Fruit fly (Drosophila melanogaster) S2 (cell line): ENCODE measurements around the gene CG11226.

ENCODE experiments used
- CG8478 ChIP-seq: fragments of >200 bp; optimal IDR thresholded peaks from 2 replicates; lab custom pipeline; 2018
- CTCF ChIP-seq, 2 experiments: fragments of >200 bp; optimal IDR thresholded peaks; 2 replicates each; lab custom pipeline; 2018

Gene CG11226

DNA sequence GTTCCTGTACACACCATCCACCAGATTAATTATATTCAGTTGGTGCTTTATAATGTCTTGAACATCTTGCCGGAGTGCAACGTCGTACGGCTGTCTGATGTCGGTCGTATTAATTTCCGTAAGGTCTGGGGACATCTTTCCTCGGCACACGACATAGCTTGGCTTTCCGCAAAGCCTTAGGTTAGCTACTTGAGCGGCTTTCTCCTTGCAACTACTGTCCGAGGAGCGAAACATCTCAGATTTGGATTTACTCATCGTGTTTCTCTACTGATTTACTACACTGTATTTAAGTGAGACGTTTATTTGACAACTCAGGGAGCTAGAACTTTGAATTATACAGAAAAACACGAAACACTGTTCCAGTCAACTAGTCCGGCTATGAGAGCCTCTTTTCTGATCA is at the start of gene CG11226, which contains the start of gene CG45428:
TSS of gene CG11226 (plus strand) at position 301 of the 400 bp plus-strand sequence.
TSS of gene CG45428 (minus strand) at position 303 of the 400 bp plus-strand sequence.
- TF ChIP-seq CTCF (optimal IDR thresholded peaks at IDR 0.05; lab: Kevin White, UChicago), result no peak
- no peak for TF ChIP-seq CG8478 (lab: Kevin White, UChicago)

DNA sequence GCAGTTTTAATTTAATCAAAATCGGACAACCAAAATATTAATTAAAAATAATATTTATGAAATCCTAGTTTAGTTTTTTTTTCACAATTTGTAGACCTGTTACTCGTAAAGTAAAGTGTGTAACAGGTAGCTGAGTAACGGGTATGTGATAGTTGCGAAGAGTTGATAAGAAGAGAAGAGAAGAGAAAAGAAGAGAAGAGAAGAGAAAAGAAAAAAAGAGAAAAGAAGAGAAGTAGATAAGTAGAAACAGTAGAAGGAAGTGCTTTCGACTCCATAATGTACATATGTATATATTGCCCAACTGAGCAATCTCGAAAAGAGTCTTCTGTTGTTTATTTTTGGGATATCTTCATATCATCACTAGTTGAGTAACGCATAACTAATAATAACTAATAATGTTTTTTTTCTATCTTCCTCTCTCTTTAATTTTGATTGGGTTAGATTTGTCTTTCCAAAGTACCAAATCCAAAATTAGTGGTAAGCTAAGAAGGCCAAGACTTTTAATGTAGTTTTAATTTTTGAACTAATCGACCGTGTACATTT is 48.9 kb upstream of the CG11226 start, which contains the start of gene CG14448:
TSS of gene CG14448 (plus strand) at position 493 of the 543 bp plus-strand sequence.
- TF ChIP-seq CTCF (optimal IDR thresholded peaks at IDR 0.05; lab: Kevin White, UChicago), result no peak
- TF ChIP-seq CG8478 (lab: Kevin White, UChicago), result no peak

DNA sequence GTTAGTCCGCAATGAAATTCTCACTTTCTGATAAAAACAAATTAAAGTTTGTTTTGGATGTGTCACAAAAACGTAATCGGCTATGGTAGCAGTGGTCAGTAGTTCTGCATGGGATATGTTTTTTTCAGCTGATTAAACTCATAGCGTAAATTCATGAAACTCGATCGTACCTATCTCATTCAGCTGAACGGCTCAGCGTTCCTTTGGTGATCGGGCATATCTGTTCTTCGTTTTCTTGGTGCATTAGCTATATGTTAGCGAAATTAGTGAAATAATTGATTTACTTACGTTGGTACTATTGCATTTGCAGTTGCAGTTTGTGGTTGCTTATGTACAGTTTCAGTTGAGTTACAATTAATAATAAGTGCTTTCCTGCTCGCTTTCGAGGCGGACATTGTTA is 45.2 kb upstream of the CG11226 start:
- no peak for TF ChIP-seq CTCF (optimal IDR thresholded peaks at IDR 0.05; lab: Kevin White, UChicago)
- TF ChIP-seq CG8478 (lab: Kevin White, UChicago), result no peak

DNA sequence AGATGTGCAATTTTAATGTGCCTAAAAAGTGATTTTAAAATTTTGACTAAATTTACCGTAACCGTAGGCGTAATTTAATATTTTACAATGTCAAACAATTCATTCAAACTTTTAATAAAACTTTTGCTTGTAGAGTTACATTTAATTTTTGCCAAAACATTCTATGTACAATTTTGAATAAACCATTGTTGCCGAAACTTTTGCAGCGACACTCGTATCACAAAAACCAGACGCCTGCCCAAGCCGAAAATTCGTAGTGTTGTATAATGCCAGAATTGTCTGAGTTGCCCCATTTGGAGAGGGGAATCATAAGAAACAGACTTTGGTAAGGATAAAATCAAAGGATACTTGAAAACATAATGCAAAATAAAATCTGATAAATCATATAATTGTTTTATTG is 41.3 kb upstream of the CG11226 start:
- no peak for TF ChIP-seq CTCF (optimal IDR thresholded peaks at IDR 0.05; lab: Kevin White, UChicago)

DNA sequence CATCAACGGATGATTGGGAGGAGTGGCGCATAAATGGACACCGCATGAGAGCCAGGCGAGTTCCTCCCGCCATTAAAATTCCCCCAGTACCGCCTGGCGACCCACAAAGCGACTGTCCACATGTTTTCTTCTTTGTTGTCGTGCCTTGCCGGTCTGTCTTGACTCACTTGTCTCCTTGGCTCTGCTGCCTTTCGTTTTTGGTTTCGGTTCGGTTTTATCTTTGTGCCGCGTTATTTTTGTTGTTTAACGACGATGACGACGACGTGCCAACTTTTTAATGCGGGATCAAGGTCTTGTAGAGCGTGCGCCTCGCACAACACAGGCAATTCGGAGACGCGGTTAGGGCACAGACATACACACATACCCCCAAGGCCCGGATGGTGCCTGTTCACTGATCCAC is 34.9 kb upstream of the CG11226 start:
- no peak for TF ChIP-seq CTCF (optimal IDR thresholded peaks at IDR 0.05; lab: Kevin White, UChicago)
- TF ChIP-seq CG8478 (lab: Kevin White, UChicago), result no peak

DNA sequence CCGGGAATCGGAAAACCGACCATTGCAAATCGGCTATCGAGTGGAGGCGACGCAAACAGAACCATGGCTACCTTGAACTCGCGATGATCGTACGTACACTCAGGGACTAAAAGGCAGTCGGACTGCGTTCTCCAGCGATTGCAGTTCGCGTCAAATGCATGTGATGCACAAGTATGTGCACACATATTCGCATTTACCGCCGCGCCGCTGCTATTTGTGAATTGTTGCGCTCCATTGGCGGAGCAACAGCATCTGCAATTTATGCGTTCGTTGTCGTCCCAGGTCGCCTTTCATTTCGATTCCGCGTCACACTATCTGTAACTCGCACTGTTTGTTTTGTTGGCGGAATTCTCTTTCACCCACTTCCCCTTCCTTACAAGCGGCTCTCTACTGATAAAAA is 16.7 kb upstream of the CG11226 start:
- TF ChIP-seq CG8478 (lab: Kevin White, UChicago) (no peak), CTCF (optimal IDR thresholded peaks at IDR 0.05; lab: Kevin White, UChicago) (no peak)

DNA sequence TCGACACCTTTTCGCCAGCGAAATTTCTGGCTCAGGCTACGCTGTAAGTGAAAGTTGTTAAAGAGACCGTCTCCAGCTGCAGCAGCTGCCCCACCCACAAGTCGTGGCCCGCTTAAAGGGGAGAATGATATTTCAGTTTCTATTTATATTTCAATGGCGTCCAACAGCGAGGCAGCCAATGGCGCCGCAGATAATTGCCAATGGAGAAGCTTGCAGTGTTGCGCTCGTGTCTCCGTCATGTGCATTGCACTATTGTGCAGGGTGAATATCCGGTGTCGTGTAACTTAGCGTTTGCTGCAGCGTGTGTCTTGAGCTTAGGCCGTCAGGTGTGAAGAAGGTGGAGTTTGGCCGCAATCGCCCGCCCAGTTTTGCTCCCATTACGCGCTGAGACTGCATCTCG is 15.5 kb upstream of the CG11226 start:
- TF ChIP-seq CG8478 (lab: Kevin White, UChicago), result no peak
- TF ChIP-seq CTCF (optimal IDR thresholded peaks at IDR 0.05; lab: Kevin White, UChicago), result no peak

DNA sequence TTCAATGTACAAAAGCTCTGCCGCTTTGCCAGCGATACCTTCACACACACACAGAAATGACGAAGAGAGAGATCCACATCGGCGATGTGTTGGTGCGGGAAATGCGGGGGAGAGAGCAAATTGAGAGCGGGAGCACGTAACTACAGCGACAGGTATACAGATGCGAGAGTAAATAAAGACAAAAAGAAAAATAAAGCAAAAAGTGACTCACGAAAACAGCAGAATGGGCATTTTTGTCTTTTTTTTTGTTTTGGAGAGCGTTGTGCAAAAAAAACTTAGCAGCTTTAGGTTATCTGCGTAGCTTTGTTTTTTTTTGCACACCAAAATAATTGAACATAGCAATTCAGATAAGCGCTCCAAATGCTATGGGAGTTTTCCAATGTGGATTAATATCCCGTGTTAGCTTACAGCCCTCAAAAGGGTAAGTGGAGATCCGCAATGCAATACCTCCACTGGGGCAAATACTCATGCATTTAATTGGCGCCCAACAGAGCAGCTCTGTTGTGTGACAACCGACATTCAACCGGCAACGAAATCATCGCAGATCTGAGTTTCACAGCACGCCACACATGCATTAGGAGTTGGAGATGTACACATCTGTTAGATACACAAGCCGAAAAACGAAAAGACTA is 14.2 kb upstream of the CG11226 start:
- TF ChIP-seq CG8478 (lab: Kevin White, UChicago) (no peak), CTCF (optimal IDR thresholded peaks at IDR 0.05; lab: Kevin White, UChicago) (no peak)

DNA sequence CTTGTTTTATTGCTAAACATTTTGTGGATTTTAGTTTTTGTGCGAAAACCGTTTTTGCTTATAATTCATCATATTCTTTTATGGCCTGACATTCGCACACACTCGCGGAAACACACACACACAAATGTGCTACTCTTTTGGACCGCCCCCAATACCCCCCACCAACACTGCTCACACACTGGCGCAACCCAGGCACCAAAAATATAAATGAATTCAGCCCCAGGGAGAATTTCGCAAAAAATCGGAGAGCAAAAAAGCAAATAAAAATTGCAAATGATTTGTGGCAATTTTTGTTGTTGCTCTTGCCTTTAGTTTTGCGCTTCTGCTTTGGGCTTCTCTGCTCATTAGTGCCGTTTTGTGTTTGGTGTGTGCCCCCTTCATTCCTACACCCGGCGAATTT is 13.6 kb upstream of the CG11226 start:
- TF ChIP-seq CTCF (optimal IDR thresholded peaks at IDR 0.05; lab: Kevin White, UChicago) (no peak), CG8478 (lab: Kevin White, UChicago) (no peak)

DNA sequence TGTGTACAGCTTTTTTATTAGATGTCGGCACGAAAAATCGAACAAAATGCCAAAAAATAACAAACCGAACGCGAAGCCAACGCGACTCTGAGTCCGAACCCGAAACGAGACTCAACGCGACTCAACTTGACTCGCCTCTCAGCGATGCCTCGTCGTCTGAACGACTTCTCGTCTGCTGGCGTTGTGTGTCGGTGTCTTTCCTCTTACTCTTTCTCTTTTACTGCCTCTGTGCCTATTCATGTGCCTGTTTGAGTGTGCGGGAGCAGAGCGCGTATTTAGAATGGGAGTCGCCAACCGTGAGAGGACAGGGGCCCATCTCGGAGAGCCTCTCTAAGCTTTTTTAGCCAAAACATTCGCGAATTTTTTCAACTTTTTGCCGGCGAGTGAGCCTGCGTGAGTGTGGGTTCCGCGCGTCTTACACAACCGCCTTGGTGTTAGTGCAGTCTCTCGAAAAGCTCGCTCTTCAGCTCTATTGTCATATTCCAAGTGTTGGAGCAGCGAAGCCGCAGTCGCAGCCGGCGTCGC is 12.1 kb upstream of the CG11226 start:
- TF ChIP-seq CTCF (optimal IDR thresholded peaks at IDR 0.05; lab: Kevin White, UChicago), result no peak
- TF ChIP-seq CG8478 (lab: Kevin White, UChicago), result no peak

DNA sequence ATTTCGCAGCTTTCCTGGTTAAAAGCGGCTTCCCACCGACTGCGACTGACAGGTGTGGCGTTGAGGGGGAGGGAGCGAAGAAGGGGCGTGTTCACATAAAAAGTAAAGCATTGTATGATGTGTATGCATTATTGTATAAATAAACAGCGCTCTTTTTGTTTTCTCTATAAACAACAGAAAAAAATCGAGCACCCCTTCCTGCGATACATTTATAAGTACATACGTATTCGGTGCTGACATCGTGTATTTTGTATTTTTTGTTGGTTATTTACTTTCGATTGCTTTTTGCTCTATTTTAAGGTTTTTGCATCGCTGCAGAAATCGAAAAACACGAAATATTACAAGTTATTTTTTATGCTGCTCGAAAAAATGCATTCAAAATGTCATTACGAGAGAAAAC is 10.6 kb upstream of the CG11226 start:
- TF ChIP-seq CG8478 (lab: Kevin White, UChicago), result no peak
- TF ChIP-seq CTCF (optimal IDR thresholded peaks at IDR 0.05; lab: Kevin White, UChicago), result no peak

DNA sequence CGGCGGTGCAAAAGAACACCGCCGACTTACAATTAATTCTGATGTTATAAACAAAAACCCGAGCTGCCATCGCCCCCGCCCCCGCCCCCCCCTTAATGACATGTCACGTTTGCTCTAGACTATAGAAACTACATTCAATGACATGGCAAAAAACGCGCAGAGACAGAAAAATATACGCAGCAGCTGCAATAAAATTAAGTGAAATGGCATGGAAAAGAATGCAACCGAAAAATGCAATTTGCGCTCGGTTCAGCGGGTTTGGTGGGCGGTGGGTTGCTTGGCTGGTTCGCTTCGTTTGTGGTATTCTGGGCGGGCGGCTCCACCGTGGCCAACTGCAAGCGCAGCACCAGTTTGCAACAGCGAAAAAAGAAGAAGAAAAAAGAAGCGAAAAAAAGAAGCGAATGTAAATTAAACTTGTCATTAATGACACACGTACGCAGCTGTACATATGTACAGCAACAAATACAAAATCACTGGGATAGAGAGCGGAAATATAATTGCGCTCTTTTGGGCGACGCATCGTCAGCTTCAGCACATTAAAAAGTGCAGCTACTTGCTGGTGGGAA is 6.7 kb upstream of the CG11226 start:
- TF ChIP-seq CTCF (optimal IDR thresholded peaks at IDR 0.05; lab: Kevin White, UChicago) (no peak), CG8478 (lab: Kevin White, UChicago) (no peak)

DNA sequence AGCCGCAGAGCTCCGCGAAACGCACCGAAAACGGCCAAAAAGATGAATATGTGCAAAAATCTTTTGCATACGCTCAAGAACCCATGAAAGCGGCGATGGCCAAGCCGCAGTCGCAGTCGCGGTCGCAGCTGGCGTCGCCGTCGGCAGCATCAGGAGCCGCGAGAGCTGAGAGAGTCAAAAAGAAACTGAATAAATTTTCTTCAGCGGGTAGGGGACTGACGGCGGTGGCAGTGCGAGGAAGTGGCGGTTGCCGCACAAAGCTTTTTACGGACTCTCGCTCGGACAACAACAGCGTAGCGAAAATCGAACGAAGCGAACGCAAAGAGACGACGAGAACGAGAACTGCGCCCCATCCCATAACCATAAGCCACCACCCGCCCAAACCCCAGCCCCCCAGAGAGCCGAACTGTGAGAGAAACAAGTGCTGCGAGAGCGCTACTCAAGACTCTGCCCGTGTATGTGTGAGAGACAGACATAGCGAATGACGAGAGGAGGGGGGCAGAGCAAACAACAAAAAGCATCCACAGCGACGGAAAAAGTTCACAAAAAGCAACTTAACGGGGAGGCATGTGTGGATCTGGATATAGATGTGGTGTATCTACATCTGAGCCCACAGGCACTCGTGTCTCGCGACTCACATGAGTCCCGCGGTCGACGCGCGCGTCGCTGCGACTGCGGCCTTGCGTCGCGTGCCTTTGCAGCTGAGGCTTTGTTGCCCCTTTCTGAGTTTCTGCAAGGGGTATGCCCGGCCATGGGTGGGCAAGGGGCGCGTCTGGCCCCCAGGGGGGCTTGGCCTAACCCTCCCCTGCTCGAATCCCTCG is 1.5 kb upstream of the CG11226 start, which contains the start of gene jim:
TSS of gene jim (minus strand) at position 51 of the 821 bp plus-strand sequence.
- TF ChIP-seq CTCF (optimal IDR thresholded peaks at IDR 0.05; lab: Kevin White, UChicago), result no peak
- TF ChIP-seq CG8478 (lab: Kevin White, UChicago), result no peak
